Worm (Caenorhabditis elegans): ENCODE measurements around the gene ztf-8.

Gene ztf-8

ce11 chrIII:5241854-5242253, 31.4 kb downstream of the ztf-8 start:
- no peak for TF ChIP-seq efl-1 (optimal IDR thresholded peaks at IDR 0.05)
- peak in 1 of 2 experiments; percentile 77 for TF ChIP-seq efl-1 (GFP tag; optimal IDR thresholded peaks at IDR 0.05 in 1 of 2)
- no peak for TF ChIP-seq jun-1 (tag; optimal IDR thresholded peaks at IDR 0.05)
- no peak for TF ChIP-seq unc-62 (GFP tag; optimal IDR thresholded peaks at IDR 0.05)
- TF ChIP-seq efl-3 (GFP tag; optimal IDR thresholded peaks at IDR 0.05): no peak
- TF ChIP-seq irx-1 (tag; optimal IDR thresholded peaks at IDR 0.05): no peak
- TF ChIP-seq egl-13 (tag; optimal IDR thresholded peaks at IDR 0.05): no peak
- no peak for TF ChIP-seq pag-3 (tag; optimal IDR thresholded peaks at IDR 0.05; ENCODE audit: borderline replicate concordance, insufficient read depth)

- TF ChIP-seq nhr-85 (tag) (peak; percentile 33), jun-1 (tag; optimal IDR thresholded peaks at IDR 0.05) (no peak)
Observed at ce11 chrIII:5236104-5236503, 37.2 kb downstream of the ztf-8 start, which contains the start of gene prx-10. prx-10 (plus strand) TSS chrIII:5236404.

- TF ChIP-seq hlh-4 (tag; optimal IDR thresholded peaks at IDR 0.05) (no peak), mef-2 (tag; optimal IDR thresholded peaks at IDR 0.05) (no peak), unc-86 (tag; optimal IDR thresholded peaks at IDR 0.05) (no peak), isw-1 (GFP tag; IDR thresholded peaks at IDR 0.05) (no peak), unc-130 (tag; optimal IDR thresholded peaks at IDR 0.05) (no peak), aha-1 (tag; optimal IDR thresholded peaks at IDR 0.05) (no peak), ets-5 (GFP tag; IDR thresholded peaks at IDR 0.05) (no peak), nhr-19 (GFP tag; conservative IDR thresholded peaks at IDR 0.05) (no peak), hlh-17 (GFP tag; optimal IDR thresholded peaks at IDR 0.05; ENCODE audit: borderline replicate concordance) (no peak), hpl-2 (GFP tag; optimal IDR thresholded peaks at IDR 0.05) (no peak), nhr-28 (tag; optimal IDR thresholded peaks at IDR 0.05) (no peak), unc-98 (GFP tag; IDR thresholded peaks at IDR 0.05) (no peak), F16B12.6 (tag; optimal IDR thresholded peaks at IDR 0.05) (no peak)
Observed at ce11 chrIII:5234312-5234711, 39.0 kb downstream of the ztf-8 start, which contains the start of gene mrps-26. mrps-26 (plus strand) TSS chrIII:5234612.

ce11 chrIII:5233140-5233539, 40.1 kb downstream of the ztf-8 start:
- TF ChIP-seq ztf-4 (tag; optimal IDR thresholded peaks at IDR 0.05): no peak
- peak in 1 of 3 experiments; percentile 20 for TF ChIP-seq dpl-1 (GFP tag; optimal IDR thresholded peaks at IDR 0.05)
- TF ChIP-seq rnt-1 (tag; optimal IDR thresholded peaks at IDR 0.05): peak; percentile 15

ce11 chrIII:5230415-5230814, 42.9 kb downstream of the ztf-8 start, which contains the start of gene prmt-5:
prmt-5 (plus strand) TSS chrIII:5230555.
- TF ChIP-seq snu-23 (GFP tag; optimal IDR thresholded peaks at IDR 0.05): peak; percentile 22
- TF ChIP-seq elt-3 (tag; optimal IDR thresholded peaks at IDR 0.05): no peak
- TF ChIP-seq fos-1 (tag; optimal IDR thresholded peaks at IDR 0.05): peak; percentile 14
- no peak for TF ChIP-seq jun-1 (tag; optimal IDR thresholded peaks at IDR 0.05)
- TF ChIP-seq mep-1 (tag; optimal IDR thresholded peaks at IDR 0.05): no peak
- TF ChIP-seq ces-1 (GFP tag; optimal IDR thresholded peaks at IDR 0.05): no peak
- no peak for TF ChIP-seq ets-5 (GFP tag; IDR thresholded peaks at IDR 0.05)
- TF ChIP-seq ceh-90 (tag; optimal IDR thresholded peaks at IDR 0.05): no peak
- no peak for TF ChIP-seq ceh-63 (GFP tag; optimal IDR thresholded peaks at IDR 0.05)
- TF ChIP-seq mab-9 (GFP tag; IDR thresholded peaks at IDR 0.05): no peak
- TF ChIP-seq skn-1 (tag; optimal IDR thresholded peaks at IDR 0.05): no peak
- no peak for TF ChIP-seq egl-13 (tag; optimal IDR thresholded peaks at IDR 0.05)
- no peak for TF ChIP-seq unc-86 (tag; optimal IDR thresholded peaks at IDR 0.05)
- TF ChIP-seq aha-1 (tag; optimal IDR thresholded peaks at IDR 0.05): no peak
- TF ChIP-seq unc-30 (tag; optimal IDR thresholded peaks at IDR 0.05): no peak
- no peak for TF ChIP-seq pag-3 (tag; optimal IDR thresholded peaks at IDR 0.05; ENCODE audit: borderline replicate concordance, insufficient read depth)
- TF ChIP-seq nhr-84 (tag; optimal IDR thresholded peaks at IDR 0.05): no peak
- TF ChIP-seq tlp-1 (tag; optimal IDR thresholded peaks at IDR 0.05): no peak
- no peak for TF ChIP-seq swsn-7 (tag; optimal IDR thresholded peaks at IDR 0.05)
- no peak for TF ChIP-seq pqm-1 (tag; optimal IDR thresholded peaks at IDR 0.05)
- peak; percentile 51 for TF ChIP-seq nhr-71 (tag; optimal IDR thresholded peaks at IDR 0.05)
- no peak for TF ChIP-seq ceh-82 (tag; optimal IDR thresholded peaks at IDR 0.05)
- no peak for TF ChIP-seq ceh-8 (GFP tag; optimal IDR thresholded peaks at IDR 0.05)
- no peak for TF ChIP-seq unc-98 (GFP tag; IDR thresholded peaks at IDR 0.05)
- no peak for TF ChIP-seq nhr-85 (tag)
- no peak for TF ChIP-seq lin-14 (GFP tag; optimal IDR thresholded peaks at IDR 0.05)
- no peak for TF ChIP-seq hlh-17 (GFP tag; optimal IDR thresholded peaks at IDR 0.05; ENCODE audit: borderline replicate concordance)
- TF ChIP-seq mdl-1 (tag; optimal IDR thresholded peaks at IDR 0.05): no peak
- TF ChIP-seq lin-15B (tag; optimal IDR thresholded peaks at IDR 0.05): no peak
- no peak for TF ChIP-seq isw-1 (GFP tag; IDR thresholded peaks at IDR 0.05)
